Worm (Caenorhabditis elegans) whole organism, early embryonic: ENCODE measurements around the gene T11F9.14.
"Not testable (repeated sequence)": the region's sequence is repeated elsewhere in the genome, so short reads cannot be mapped to it uniquely, and the experiment has no call there.

Source experiments
- B0310.2 ChIP-seq: sonication (generic microtip); optimal IDR thresholded peaks from 2 replicates; lab custom pipeline; 2016; ENCODE audit warnings: mild to moderate bottlenecking, missing genetic modification characterization, missing compliant biosample characterization
- F13C5.2 ChIP-seq: sonication (generic microtip); optimal IDR thresholded peaks from 2 replicates; lab custom pipeline; 2017; ENCODE audit warnings: mild to moderate bottlenecking, missing genetic modification characterization, inconsistent platforms, missing compliant biosample characterization
- aly-1 ChIP-seq: sonication (generic microtip); optimal IDR thresholded peaks from 2 replicates; lab custom pipeline; 2016; ENCODE audit warnings: missing genetic modification characterization, missing compliant biosample characterization
- ama-1 ChIP-seq: fragments of 150-350 bp; optimal IDR thresholded peaks from 2 replicates; lab custom pipeline; 2014
- ceh-13 ChIP-seq: fragments of 200-800 bp; sonication (Bioruptor generic); optimal IDR thresholded peaks from 2 replicates; lab custom pipeline; 2018; ENCODE audit warnings: mild to moderate bottlenecking, missing genetic modification characterization, missing compliant biosample characterization
- ceh-36 ChIP-seq: sonication (generic microtip); optimal IDR thresholded peaks from 2 replicates; lab custom pipeline; 2016; ENCODE audit warnings: missing genetic modification characterization, inconsistent platforms, missing compliant biosample characterization
- ets-7 ChIP-seq: sonication (generic microtip); optimal IDR thresholded peaks from 2 replicates; lab custom pipeline; 2016; ENCODE audit warnings: missing genotype, missing genetic modification characterization, missing compliant biosample characterization
- flt-1 ChIP-seq: fragments of 200-800 bp; sonication (Bioruptor generic); IDR thresholded peaks from 2 replicates; pipeline ENCODE4 v1.3.6; 2022; ENCODE audit warnings: missing genetic modification characterization, missing compliant biosample characterization
- hmbx-1 ChIP-seq: sonication (generic microtip); optimal IDR thresholded peaks from 2 replicates; lab custom pipeline; 2016; ENCODE audit warnings: mild to moderate bottlenecking, missing genetic modification characterization, missing compliant biosample characterization
- hmg-4 ChIP-seq: fragments of 200-800 bp; sonication (Bioruptor generic); optimal IDR thresholded peaks from 2 replicates; lab custom pipeline; 2018; ENCODE audit warnings: mild to moderate bottlenecking, missing genetic modification characterization, missing compliant biosample characterization
- hnd-1 ChIP-seq: sonication (generic microtip); optimal IDR thresholded peaks from 2 replicates; lab custom pipeline; 2016; ENCODE audit warnings: missing genetic modification characterization, missing compliant biosample characterization
- pes-1 ChIP-seq: fragments of 200-800 bp; sonication (Bioruptor generic); IDR thresholded peaks from 2 replicates; pipeline ENCODE4 v1.3.6; 2022; ENCODE audit warnings: missing genetic modification reagents, missing genetic modification characterization, missing compliant biosample characterization
- sea-1 ChIP-seq: fragments of 200-800 bp; sonication (Bioruptor generic); conservative IDR thresholded peaks from 2 replicates; pipeline ENCODE4 v1.3.6; 2022; ENCODE audit warnings: missing genetic modification characterization, missing compliant biosample characterization
- tbx-11 ChIP-seq: fragments of 200-800 bp; sonication (Bioruptor generic); IDR thresholded peaks from 2 replicates; pipeline ENCODE4 v1.3.6; 2022; ENCODE audit warnings: missing genetic modification characterization, missing compliant biosample characterization
- tbx-37 ChIP-seq: fragments of 200-800 bp; sonication (Bioruptor generic); conservative IDR thresholded peaks from 2 replicates; pipeline ENCODE4 v1.3.6; 2022; ENCODE audit warnings: missing genetic modification reagents, missing genetic modification characterization, missing compliant biosample characterization
- tra-4 ChIP-seq: sonication (generic microtip); optimal IDR thresholded peaks from 2 replicates; lab custom pipeline; 2017; ENCODE audit warnings: missing genetic modification characterization, missing compliant biosample characterization

T11F9.14 gene

ce11 chrV:11483580-11484092 is 3.0 kb upstream of the T11F9.14 start, which contains the start of gene col-157:
col-157 (plus strand) TSS chrV:11484042.
- not testable (repeated sequence) for TF ChIP-seq tbx-11 (GFP tag; lab: Robert Waterston, UW); hmbx-1 (tag; lab: Kevin White, UChicago); pes-1 (GFP tag; lab: Robert Waterston, UW)

- no peak for TF ChIP-seq sea-1
- TF ChIP-seq pes-1 (GFP tag; lab: Robert Waterston, UW) = no peak
- no peak for TF ChIP-seq ceh-13 (GFP tag; lab: Kevin White, UChicago)
- TF ChIP-seq tbx-11 (GFP tag; lab: Robert Waterston, UW) = no peak
- TF ChIP-seq F13C5.2 (tag; lab: Kevin White, UChicago) = no peak
- no peak for TF ChIP-seq flt-1 (GFP tag; lab: Robert Waterston, UW)
- no peak for TF ChIP-seq hnd-1 (tag; lab: Kevin White, UChicago)
- TF ChIP-seq hmg-4 (GFP tag; lab: Kevin White, UChicago) = no peak
Observed at ce11 chrV:11479406-11479805, 1.2 kb downstream of the T11F9.14 start, which contains the start of gene T11F9.22. T11F9.22 (plus strand) TSS chrV:11479706.

DNA sequence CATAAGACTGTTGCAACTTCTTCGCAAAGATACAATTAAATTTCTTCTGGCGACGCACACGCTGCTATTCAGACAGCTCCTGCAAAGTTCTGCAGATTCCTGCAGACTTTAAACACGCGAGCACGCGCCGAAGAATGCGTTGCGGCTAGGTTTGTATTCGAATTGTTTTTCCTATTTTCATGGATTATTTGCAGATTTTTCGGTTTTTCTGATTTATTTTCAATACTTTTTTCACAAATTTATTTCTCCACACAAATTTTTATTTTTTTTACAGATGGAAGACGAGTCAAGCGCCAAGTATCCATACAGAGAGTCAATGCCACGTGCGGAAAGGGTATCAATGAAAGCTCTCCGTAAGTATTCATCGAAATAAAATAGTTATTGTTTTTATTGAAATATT is 5.0 kb downstream of the T11F9.14 start, which contains the start of gene T11F9.7:
T11F9.7 (plus strand) TSS at position 301 of the 400 bp plus-strand sequence.
- TF ChIP-seq hmg-4 (GFP tag; lab: Kevin White, UChicago); F13C5.2 (tag; lab: Kevin White, UChicago); flt-1 (GFP tag; lab: Robert Waterston, UW): not testable (repeated sequence)

DNA sequence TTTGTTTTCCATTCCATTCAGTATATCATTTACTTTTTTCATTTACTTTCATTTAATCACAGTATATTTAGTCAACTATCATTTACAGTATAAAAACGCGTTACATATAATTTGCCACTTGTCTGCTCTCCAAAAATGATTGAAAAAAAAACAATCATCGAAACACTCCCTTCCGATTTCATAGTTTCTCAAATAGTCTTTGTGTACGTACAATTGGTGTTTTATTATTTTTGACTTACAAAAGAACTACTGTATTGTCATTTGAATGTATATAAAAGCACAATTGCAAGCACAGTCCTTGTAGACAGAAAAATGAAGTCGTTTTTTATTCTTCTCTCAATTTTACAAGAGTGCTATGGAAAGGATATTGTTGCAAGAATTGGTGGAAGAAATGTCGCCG is 6.2 kb downstream of the T11F9.14 start, which contains the start of gene nas-22:
nas-22 (plus strand) TSS at position 301 of the 400 bp plus-strand sequence.
- TF ChIP-seq B0310.2 (tag; lab: Kevin White, UChicago) = no peak
- TF ChIP-seq ceh-13 (GFP tag; lab: Kevin White, UChicago) = no peak
- TF ChIP-seq tra-4 = no peak
- TF ChIP-seq ama-1 = no peak

DNA sequence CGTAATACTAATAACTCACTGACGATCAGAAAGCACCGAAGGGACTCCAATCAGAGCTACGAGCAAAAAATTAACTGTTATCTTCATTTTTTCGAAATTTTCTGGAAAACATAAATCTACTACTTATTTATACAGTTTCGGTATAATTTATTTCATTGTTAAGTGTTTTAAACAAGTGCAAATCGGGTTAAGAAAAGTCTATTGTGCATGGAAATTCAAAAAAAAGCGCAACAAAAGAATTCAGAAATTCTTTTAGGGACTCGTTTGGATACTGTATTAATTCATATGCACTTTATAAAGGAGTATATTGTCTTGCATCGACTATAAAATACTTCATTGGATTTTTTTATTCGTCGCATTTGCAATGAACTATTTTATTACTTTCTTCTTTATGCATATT is 8.4 kb downstream of the T11F9.14 start, which contains the start of the genes nas-20 and nas-21:
nas-20 (minus strand) TSS at position 101 of the 400 bp plus-strand sequence.
nas-21 (plus strand) TSS at position 356 of the 400 bp plus-strand sequence.
- TF ChIP-seq aly-1 (tag; lab: Kevin White, UChicago) (no peak), flt-1 (GFP tag; lab: Robert Waterston, UW) (no peak), pes-1 (GFP tag; lab: Robert Waterston, UW) (no peak), F13C5.2 (tag; lab: Kevin White, UChicago) (no peak), ceh-36 (tag; lab: Kevin White, UChicago) (no peak), tra-4 (no peak), ama-1 (no peak), tbx-37 (no peak), hnd-1 (tag; lab: Kevin White, UChicago) (no peak), B0310.2 (tag; lab: Kevin White, UChicago) (no peak), ceh-13 (GFP tag; lab: Kevin White, UChicago) (no peak), hmbx-1 (tag; lab: Kevin White, UChicago) (no peak), sea-1 (no peak), ets-7 (tag; lab: Kevin White, UChicago) (no peak), hmg-4 (GFP tag; lab: Kevin White, UChicago) (no peak)

- TF ChIP-seq tbx-11 (GFP tag; lab: Robert Waterston, UW) (no peak), hmg-4 (GFP tag; lab: Kevin White, UChicago) (no peak), hmbx-1 (tag; lab: Kevin White, UChicago) (no peak)
Observed at ce11 chrV:11470210-11470713, 10.4 kb downstream of the T11F9.14 start, which contains the start of gene aat-6. aat-6 (minus strand) TSS chrV:11470663.

DNA sequence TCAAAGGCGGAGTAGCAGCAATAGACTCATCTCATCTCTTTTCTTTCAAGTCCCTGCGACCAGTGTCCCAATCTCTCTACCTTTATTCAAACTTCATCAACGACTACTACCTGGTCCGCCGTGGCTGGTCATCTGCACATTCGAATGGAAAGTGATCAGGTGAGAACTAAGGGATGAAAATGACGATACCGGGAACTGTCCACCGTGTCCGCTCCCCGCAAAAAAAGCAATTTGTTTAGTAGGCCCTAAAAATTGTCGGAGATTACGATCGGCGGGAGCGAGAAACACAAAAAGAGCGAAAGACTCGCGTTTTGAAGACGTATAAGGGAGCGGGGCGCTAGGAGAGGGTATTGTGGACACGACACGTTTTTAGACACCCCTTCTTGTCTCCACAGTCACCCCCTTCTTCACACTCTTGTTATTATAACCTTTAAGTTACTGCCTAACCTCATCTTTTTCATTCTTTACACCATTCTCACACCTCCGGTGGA is 17.6 kb downstream of the T11F9.14 start, which contains the start of gene zipt-16:
zipt-16 (plus strand) TSS at position 51 of the 491 bp plus-strand sequence.
- no peak for TF ChIP-seq pes-1 (GFP tag; lab: Robert Waterston, UW)
- TF ChIP-seq tbx-11 (GFP tag; lab: Robert Waterston, UW) = no peak
- no peak for TF ChIP-seq flt-1 (GFP tag; lab: Robert Waterston, UW)
- no peak for TF ChIP-seq tra-4
- TF ChIP-seq aly-1 (tag; lab: Kevin White, UChicago) = no peak
- no peak for TF ChIP-seq ama-1
- TF ChIP-seq ceh-13 (GFP tag; lab: Kevin White, UChicago) = no peak
- no peak for TF ChIP-seq hmbx-1 (tag; lab: Kevin White, UChicago)
- TF ChIP-seq B0310.2 (tag; lab: Kevin White, UChicago) = no peak

DNA sequence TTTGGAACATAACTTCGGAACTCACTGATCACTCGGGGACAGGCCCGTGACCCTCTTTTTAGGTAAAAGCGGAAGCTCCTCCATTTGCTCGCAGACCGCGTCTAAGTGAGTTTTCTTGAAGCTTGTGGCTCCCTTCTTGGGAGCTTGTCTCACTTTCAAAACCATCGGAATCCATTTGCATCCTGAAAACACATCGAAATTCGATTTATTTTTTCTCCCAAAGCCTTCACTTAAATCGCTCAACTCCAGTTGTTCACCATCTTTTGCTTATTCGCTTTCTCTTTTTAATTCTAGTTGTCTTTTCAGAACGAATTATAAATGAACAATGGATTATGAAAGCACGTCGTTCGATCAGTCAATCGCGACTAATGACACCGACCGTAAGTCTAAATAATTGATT is 21.4 kb downstream of the T11F9.14 start, which contains the start of gene T11F9.1:
T11F9.1 (plus strand) TSS at position 301 of the 400 bp plus-strand sequence.
- TF ChIP-seq ceh-13 (GFP tag; lab: Kevin White, UChicago) (no peak), tbx-37 (no peak), F13C5.2 (tag; lab: Kevin White, UChicago) (no peak), hnd-1 (tag; lab: Kevin White, UChicago) (no peak), flt-1 (GFP tag; lab: Robert Waterston, UW) (no peak)
